Fruit fly (Drosophila melanogaster): ENCODE measurements around the gene Ibf1.

DNA sequence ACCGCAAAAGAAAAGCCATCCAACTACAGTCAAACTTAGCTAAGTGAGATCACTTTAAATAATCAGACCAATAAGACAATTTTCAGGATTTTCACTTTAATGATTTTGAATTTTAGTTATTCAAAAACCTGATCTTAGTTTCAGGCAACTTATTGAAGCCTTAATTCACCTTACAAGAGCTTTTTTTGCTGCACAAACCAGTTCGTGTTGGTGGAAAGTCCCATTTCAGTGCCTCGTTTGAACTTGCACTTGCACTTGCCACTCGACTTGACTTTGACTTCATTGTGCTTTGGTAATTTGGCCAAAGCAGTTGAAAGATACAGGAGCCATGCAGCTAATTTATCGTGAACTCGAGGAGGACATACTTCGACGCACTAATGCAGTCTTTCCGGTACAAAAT is 7.2 kb upstream of the Ibf1 start, which contains the start of gene St2:
- TF ChIP-seq seq (GFP tag; IDR thresholded peaks at IDR 0.05), result no peak
- no peak for TF ChIP-seq CG7745 (tag; optimal IDR thresholded peaks at IDR 0.05)
- TF ChIP-seq CG6854 (GFP tag; optimal IDR thresholded peaks at IDR 0.05), result no peak
- TF ChIP-seq nmo (GFP tag; optimal IDR thresholded peaks at IDR 0.05), result no peak
- no peak for TF ChIP-seq esg (GFP tag; conservative IDR thresholded peaks at IDR 0.05)
- no peak for TF ChIP-seq H15 (GFP tag; IDR thresholded peaks at IDR 0.05)
